Worm (Caenorhabditis elegans): ENCODE results near the gene T02D1.9.

ce11 chrIV:17437038-17437437 is 29.6 kb upstream of the T02D1.9 start, which contains the start of gene C06A12.8:
- TF ChIP-seq fkh-10 (GFP tag; optimal IDR thresholded peaks at IDR 0.05) (no peak), lin-39 (tag; optimal IDR thresholded peaks at IDR 0.05) (no peak), elt-2 (tag; optimal IDR thresholded peaks at IDR 0.05) (no peak), ZK546.5 (tag; optimal IDR thresholded peaks at IDR 0.05) (no peak), nhr-23 (tag; optimal IDR thresholded peaks at IDR 0.05) (no peak), pha-4 (tag; optimal IDR thresholded peaks at IDR 0.05) (no peak), ztf-11 (tag; optimal IDR thresholded peaks at IDR 0.05) (no peak)
